Worm (Caenorhabditis elegans) whole organism, L4 larva: ENCODE data around the gene chat-1.

Experiments
- ama-1 ChIP-seq: fragments of 150-350 bp; optimal IDR thresholded peaks from 2 replicates; lab custom pipeline; 2014; ENCODE audit warnings: inconsistent platforms, mixed read lengths
- ceh-82 ChIP-seq: sonication (generic microtip); optimal IDR thresholded peaks from 2 replicates; lab custom pipeline; 2017; ENCODE audit warnings: missing biosample characterization, missing genetic modification characterization
- jun-1 ChIP-seq: fragments of 150-350 bp; optimal IDR thresholded peaks from 2 replicates; lab custom pipeline; 2014; ENCODE audit warnings: missing biosample characterization, missing genetic modification reagents, missing genetic modification characterization
- nhr-76 ChIP-seq: fragments of 150-350 bp; optimal IDR thresholded peaks from 2 replicates; lab custom pipeline; 2014; ENCODE audit warnings: missing biosample characterization, missing genetic modification characterization
- nhr-77 ChIP-seq: fragments of 150-350 bp; optimal IDR thresholded peaks from 2 replicates; lab custom pipeline; 2014; ENCODE audit warnings: missing biosample characterization, missing genetic modification characterization
- set-16 ChIP-seq: fragments of 200-800 bp; sonication (Bioruptor generic); IDR thresholded peaks from 2 replicates; pipeline ENCODE4 v1.3.6; 2022; ENCODE audit warnings: missing genetic modification reagents, missing genetic modification characterization, missing compliant biosample characterization
- unc-62 ChIP-seq, 3 experiments: fragments of 150-350 bp in 1 of 3; sonication (generic microtip); optimal IDR thresholded peaks in 2 of 3; peaks in 1 of 3; 1 replicate in 1 of 3; 2 replicates in 2 of 3; lab custom pipeline; 2014 to 2017; ENCODE audit warnings: missing biosample characterization in 3 of 3, missing genetic modification characterization in 3 of 3, missing genetic modification reagents in 3 of 3, missing genotype in 1 of 3

DNA sequence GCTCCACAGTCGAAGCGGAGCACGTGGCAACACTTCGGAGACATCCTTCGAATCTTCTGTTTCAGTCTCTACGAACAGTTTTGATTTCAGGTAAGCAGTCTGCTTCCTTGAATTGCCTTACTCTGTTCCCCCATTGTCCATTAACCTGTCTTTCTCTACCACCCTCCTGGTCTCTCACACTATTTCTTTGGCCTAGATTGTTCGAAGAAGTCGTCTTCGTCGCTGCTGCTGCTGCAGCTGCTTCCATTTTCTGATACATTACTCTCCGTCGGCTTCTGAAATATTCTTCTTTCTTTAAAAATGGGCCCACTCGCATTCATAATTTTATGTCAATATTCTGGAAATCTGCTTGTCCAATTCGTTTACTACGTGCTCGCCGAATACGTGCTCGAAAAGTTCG is 4.4 kb downstream of the chat-1 start, which contains the start of gene R08C7.1:
- TF ChIP-seq jun-1 (tag; lab: Kevin White, UChicago) (no peak), set-16 (no peak), ama-1 (lab: Kevin White, UChicago) (no peak), nhr-76 (tag; lab: Kevin White, UChicago) (no peak), unc-62 (GFP tag; optimal IDR thresholded peaks at IDR 0.05 in 1 of 2; lab: Kevin White, UChicago) (no peak), unc-62 (tag; optimal IDR thresholded peaks at IDR 0.05; lab: Kevin White, UChicago) (no peak), nhr-77 (tag; lab: Kevin White, UChicago) (no peak), ceh-82 (tag; lab: Kevin White, UChicago) (no peak)
